Worm (Caenorhabditis elegans) whole organism, L1 larva: ENCODE measurements around the gene R57.2.

Experiments
- C04F5.9 ChIP-seq: sonication (generic microtip); optimal IDR thresholded peaks from 2 replicates; lab custom pipeline; 2016; ENCODE audit warnings: missing genetic modification characterization, missing compliant biosample characterization
- C16A3.4 ChIP-seq: fragments of 150-350 bp; optimal IDR thresholded peaks from 2 replicates; lab custom pipeline; 2014; ENCODE audit warnings: missing biosample characterization, missing genetic modification characterization
- F16B12.6 ChIP-seq: fragments of 150-350 bp; optimal IDR thresholded peaks from 2 replicates; lab custom pipeline; 2014; ENCODE audit warnings: missing biosample characterization, missing genetic modification characterization
- Y116A8C.19 ChIP-seq: sonication (generic microtip); optimal IDR thresholded peaks from 2 replicates; lab custom pipeline; 2016; ENCODE audit warnings: missing compliant biosample characterization, missing genetic modification characterization, borderline replicate concordance
- aha-1 ChIP-seq: fragments of 150-350 bp; optimal IDR thresholded peaks from 2 replicates; lab custom pipeline; 2014; ENCODE audit warnings: missing biosample characterization, missing genetic modification characterization
- alr-1 ChIP-seq: fragments of 200-800 bp; sonication (Bioruptor generic); optimal IDR thresholded peaks from 2 replicates; lab custom pipeline; 2018; ENCODE audit warnings: borderline replicate concordance, mild to moderate bottlenecking, missing genetic modification characterization, missing compliant biosample characterization
- ceh-63 ChIP-seq: fragments of 200-800 bp; sonication (Bioruptor generic); optimal IDR thresholded peaks from 2 replicates; lab custom pipeline; 2018; ENCODE audit warnings: mild to moderate bottlenecking, missing genetic modification characterization, missing compliant biosample characterization
- ceh-88 ChIP-seq: fragments of 200-800 bp; sonication (Bioruptor generic); IDR thresholded peaks from 2 replicates; pipeline ENCODE4 v1.3.6; 2022; ENCODE audit warnings: missing genetic modification characterization, missing compliant biosample characterization
- ces-1 ChIP-seq: fragments of 150-350 bp; optimal IDR thresholded peaks from 2 replicates; lab custom pipeline; 2014; ENCODE audit warnings: missing biosample characterization, missing genetic modification reagents, missing genetic modification characterization
- efl-3 ChIP-seq: fragments of 200-800 bp; sonication (Bioruptor generic); optimal IDR thresholded peaks from 2 replicates; lab custom pipeline; 2018; ENCODE audit warnings: mild to moderate bottlenecking, missing genetic modification characterization, missing compliant biosample characterization
- egl-27 ChIP-seq, 2 experiments: fragments of 150-350 bp in 1 of 2; sonication (generic microtip); optimal IDR thresholded peaks; 3 replicates each; lab custom pipeline; 2017 to 2018; ENCODE audit warnings: missing biosample characterization in 2 of 2, missing genetic modification characterization in 2 of 2, missing genetic modification reagents in 2 of 2
- ets-5 ChIP-seq: fragments of 200-800 bp; sonication (Bioruptor generic); IDR thresholded peaks from 2 replicates; pipeline ENCODE4 v1.3.6; 2022; ENCODE audit warnings: missing genetic modification characterization, missing compliant biosample characterization
- fkh-10 ChIP-seq: sonication (generic microtip); optimal IDR thresholded peaks from 2 replicates; lab custom pipeline; 2017; ENCODE audit warnings: missing biosample characterization, missing genetic modification reagents, missing genetic modification characterization
- fkh-4 ChIP-seq: sonication (generic microtip); optimal IDR thresholded peaks from 2 replicates; lab custom pipeline; 2016; ENCODE audit warnings: missing compliant biosample characterization, missing genetic modification characterization, borderline replicate concordance
- fkh-8 ChIP-seq: sonication (generic microtip); optimal IDR thresholded peaks from 2 replicates; lab custom pipeline; 2016; ENCODE audit warnings: mild to moderate bottlenecking, missing genetic modification characterization, missing compliant biosample characterization
- fos-1 ChIP-seq: fragments of 150-350 bp; optimal IDR thresholded peaks from 2 replicates; lab custom pipeline; 2014; ENCODE audit warnings: missing biosample characterization, missing genetic modification characterization
- hpl-2 ChIP-seq: fragments of 150-350 bp; optimal IDR thresholded peaks from 2 replicates; lab custom pipeline; 2014; ENCODE audit warnings: missing biosample characterization, missing genetic modification reagents, missing genetic modification characterization
- irx-1 ChIP-seq: sonication (generic microtip); optimal IDR thresholded peaks from 2 replicates; lab custom pipeline; 2016; ENCODE audit warnings: missing genetic modification characterization, missing compliant biosample characterization
- isw-1 ChIP-seq: fragments of 200-800 bp; sonication (Bioruptor generic); IDR thresholded peaks from 2 replicates; pipeline ENCODE4 v1.3.6; 2022; ENCODE audit warnings: missing genetic modification characterization, missing compliant biosample characterization
- jun-1 ChIP-seq: fragments of 150-350 bp; optimal IDR thresholded peaks from 2 replicates; lab custom pipeline; 2014; ENCODE audit warnings: missing biosample characterization, missing genetic modification reagents, missing genetic modification characterization
- lin-15B ChIP-seq: fragments of 150-350 bp; sonication (generic microtip); optimal IDR thresholded peaks from 3 replicates; lab custom pipeline; 2014; ENCODE audit warnings: missing biosample characterization, missing genetic modification characterization
- lin-39 ChIP-seq: fragments of 150-350 bp; optimal IDR thresholded peaks from 2 replicates; lab custom pipeline; 2014; ENCODE audit warnings: missing biosample characterization, missing genetic modification reagents, missing genetic modification characterization
- lir-3 ChIP-seq: sonication (generic microtip); optimal IDR thresholded peaks from 2 replicates; lab custom pipeline; 2016; ENCODE audit warnings: mild to moderate bottlenecking, missing genetic modification characterization, moderate library complexity, missing compliant biosample characterization; ENCODE audit not compliant: poor library complexity
- lsy-2 ChIP-seq, 2 experiments: fragments of 150-350 bp; optimal IDR thresholded peaks; 2 replicates each; lab custom pipeline; 2014; ENCODE audit warnings: missing biosample characterization in 2 of 2, missing genetic modification characterization in 2 of 2
- nhr-19 ChIP-seq: fragments of 200-800 bp; sonication (Bioruptor generic); conservative IDR thresholded peaks from 2 replicates; pipeline ENCODE4 v1.3.6; 2022; ENCODE audit warnings: missing genetic modification characterization, missing compliant biosample characterization
- nhr-20 ChIP-seq: sonication (generic microtip); optimal IDR thresholded peaks from 2 replicates; lab custom pipeline; 2016; ENCODE audit warnings: mild to moderate bottlenecking, missing genetic modification characterization, missing compliant biosample characterization
- nhr-237 ChIP-seq: fragments of 150-350 bp; optimal IDR thresholded peaks from 2 replicates; lab custom pipeline; 2014; ENCODE audit warnings: missing biosample characterization, missing genetic modification characterization
- nhr-28 ChIP-seq: fragments of 150-350 bp; optimal IDR thresholded peaks from 2 replicates; lab custom pipeline; 2014; ENCODE audit warnings: missing biosample characterization, missing genetic modification characterization
- nhr-47 ChIP-seq: sonication (generic microtip); optimal IDR thresholded peaks from 2 replicates; lab custom pipeline; 2016; ENCODE audit warnings: mild to moderate bottlenecking, missing genetic modification characterization, moderate library complexity, missing compliant biosample characterization
- nhr-76 ChIP-seq: sonication (generic microtip); optimal IDR thresholded peaks from 2 replicates; lab custom pipeline; 2017; ENCODE audit warnings: missing biosample characterization, missing genetic modification characterization
- nhr-84 ChIP-seq: sonication (generic microtip); optimal IDR thresholded peaks from 2 replicates; lab custom pipeline; 2017; ENCODE audit warnings: missing biosample characterization, missing genetic modification characterization
- nhr-85 ChIP-seq: sonication (generic microtip); peaks from one replicate; lab custom pipeline; 2016; ENCODE audit warnings: missing genetic modification characterization, inconsistent platforms, missing compliant biosample characterization
- nhr-90 ChIP-seq: sonication (generic microtip); optimal IDR thresholded peaks from 2 replicates; lab custom pipeline; 2016; ENCODE audit warnings: mild to moderate bottlenecking, missing genetic modification characterization, missing compliant biosample characterization; ENCODE audit not compliant: poor library complexity
- pag-3 ChIP-seq: sonication (generic microtip); optimal IDR thresholded peaks from 2 replicates; lab custom pipeline; 2017; ENCODE audit warnings: missing genetic modification characterization, mild to moderate bottlenecking, missing compliant biosample characterization, antibody characterized with exemption, borderline replicate concordance; ENCODE audit not compliant: insufficient read depth
- snu-23 ChIP-seq: sonication (generic microtip); optimal IDR thresholded peaks from 2 replicates; lab custom pipeline; 2016; ENCODE audit warnings: missing genetic modification characterization, missing compliant biosample characterization
- sptf-1 ChIP-seq: fragments of 150-350 bp; optimal IDR thresholded peaks from 2 replicates; lab custom pipeline; 2014; ENCODE audit warnings: missing biosample characterization, missing genetic modification characterization
- tbx-2 ChIP-seq: sonication (generic microtip); optimal IDR thresholded peaks from 2 replicates; lab custom pipeline; 2016; ENCODE audit warnings: missing genetic modification characterization, missing compliant biosample characterization
- unc-130 ChIP-seq: fragments of 150-350 bp; optimal IDR thresholded peaks from 2 replicates; lab custom pipeline; 2017; ENCODE audit warnings: missing biosample characterization, missing genetic modification characterization, inconsistent platforms
- unc-86 ChIP-seq: sonication (generic microtip); optimal IDR thresholded peaks from 2 replicates; lab custom pipeline; 2016; ENCODE audit warnings: missing genetic modification characterization, missing compliant biosample characterization
- vab-15 ChIP-seq: sonication (generic microtip); optimal IDR thresholded peaks from 2 replicates; lab custom pipeline; 2017; ENCODE audit warnings: missing genotype, mild to moderate bottlenecking, missing genetic modification characterization, missing compliant biosample characterization
- zag-1 ChIP-seq: fragments of 150-350 bp; optimal IDR thresholded peaks from 2 replicates; lab custom pipeline; 2014; ENCODE audit warnings: missing biosample characterization, missing genetic modification characterization

The R57.2 gene

DNA sequence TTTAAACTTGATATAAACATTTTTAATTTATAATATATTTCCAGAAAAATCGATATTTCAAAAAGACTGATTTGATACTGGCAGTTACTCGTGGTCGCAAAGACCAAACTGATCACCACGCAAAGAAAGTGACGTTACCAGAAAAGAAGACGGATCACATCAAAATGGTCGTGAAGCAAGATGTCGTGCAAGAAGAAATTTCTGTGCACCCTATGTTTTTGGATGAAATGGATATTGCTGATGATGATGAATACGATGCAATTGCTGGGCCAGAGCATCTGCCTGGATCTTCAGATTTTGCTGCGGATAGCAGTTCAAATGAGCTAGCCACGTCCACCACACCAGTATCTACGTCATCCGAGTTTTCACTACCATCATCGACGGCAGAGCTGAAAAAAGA is 31.7 kb downstream of the R57.2 start:
- no peak for TF ChIP-seq fkh-8 (tag; lab: Kevin White, UChicago)
- no peak for TF ChIP-seq fkh-10 (GFP tag; lab: Kevin White, UChicago)
- no peak for TF ChIP-seq fos-1 (tag; lab: Kevin White, UChicago)
- TF ChIP-seq nhr-19 (GFP tag; lab: Robert Waterston, UW), result no peak
- TF ChIP-seq tbx-2, result no peak
- TF ChIP-seq nhr-47 (tag; lab: Kevin White, UChicago), result no peak
- TF ChIP-seq C04F5.9, result no peak
- TF ChIP-seq unc-86, result no peak
- no peak for TF ChIP-seq ceh-63
- TF ChIP-seq fkh-4 (tag; lab: Kevin White, UChicago), result no peak
- TF ChIP-seq ceh-88 (GFP tag; lab: Robert Waterston, UW), result no peak
- TF ChIP-seq isw-1 (GFP tag; lab: Robert Waterston, UW), result no peak
- TF ChIP-seq C16A3.4, result no peak
- no peak for TF ChIP-seq jun-1

DNA sequence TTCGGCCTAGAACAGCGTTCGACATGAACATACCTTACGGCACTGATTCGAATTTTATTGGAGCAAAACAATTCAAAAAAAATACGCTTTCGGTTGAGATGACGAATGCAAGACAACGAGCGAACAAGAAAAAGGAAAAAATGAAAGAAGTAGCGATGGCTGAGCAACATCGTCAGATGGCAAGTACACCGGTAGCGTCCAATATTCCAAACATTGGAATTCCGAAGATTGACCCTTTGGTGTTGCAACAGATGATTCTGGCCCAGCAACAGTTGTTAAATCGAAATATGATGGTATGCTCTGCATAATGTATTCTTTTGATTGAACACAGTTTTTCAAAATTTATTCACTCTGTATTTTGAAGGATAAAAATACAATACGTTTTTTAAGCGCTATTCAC is 35.6 kb downstream of the R57.2 start:
- TF ChIP-seq pag-3 (tag; lab: Kevin White, UChicago) (no peak), alr-1 (tag; lab: Kevin White, UChicago) (no peak), ceh-88 (GFP tag; lab: Robert Waterston, UW) (no peak), nhr-90 (no peak), vab-15 (no peak), fkh-8 (tag; lab: Kevin White, UChicago) (no peak), hpl-2 (GFP tag; lab: Kevin White, UChicago) (no peak), efl-3 (GFP tag; lab: Kevin White, UChicago) (no peak), nhr-20 (no peak), irx-1 (no peak), ceh-63 (no peak), egl-27 (tag; optimal IDR thresholded peaks at IDR 0.05; lab: Kevin White, UChicago) (no peak), Y116A8C.19 (no peak), nhr-28 (tag; lab: Kevin White, UChicago) (no peak), nhr-76 (no peak), fos-1 (tag; lab: Kevin White, UChicago) (no peak)

DNA sequence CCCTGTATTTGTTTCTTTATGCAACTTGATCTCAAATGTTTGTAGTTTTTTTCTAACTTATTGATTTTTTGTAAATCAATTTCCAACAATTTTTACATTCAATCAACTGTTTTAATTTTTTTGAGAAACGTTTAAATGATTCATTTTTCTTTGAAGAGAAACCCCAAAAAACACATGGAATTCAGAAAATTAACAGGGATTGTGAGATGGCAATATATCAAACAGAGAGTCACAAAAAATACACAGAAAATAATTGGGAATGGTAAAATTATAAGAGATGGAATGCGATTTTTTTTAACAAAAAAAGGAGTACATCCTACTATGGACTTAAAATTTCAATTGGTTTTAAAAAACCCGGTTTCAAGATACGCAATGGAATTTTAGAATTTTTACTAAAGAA is 37.4 kb downstream of the R57.2 start:
- no peak for TF ChIP-seq nhr-90
- TF ChIP-seq sptf-1, result no peak
- TF ChIP-seq ces-1 (GFP tag; lab: Kevin White, UChicago), result no peak
- TF ChIP-seq F16B12.6 (tag; lab: Kevin White, UChicago), result no peak
- TF ChIP-seq nhr-85 (tag; lab: Kevin White, UChicago), result no peak
- no peak for TF ChIP-seq ceh-63
- TF ChIP-seq snu-23 (GFP tag; lab: Kevin White, UChicago), result no peak
- no peak for TF ChIP-seq aha-1
- no peak for TF ChIP-seq nhr-84 (tag; lab: Kevin White, UChicago)
- TF ChIP-seq lin-15B (tag; lab: Kevin White, UChicago), result no peak
- TF ChIP-seq unc-130 (tag; lab: Kevin White, UChicago), result no peak
- TF ChIP-seq lsy-2 (tag; optimal IDR thresholded peaks at IDR 0.05; lab: Kevin White, UChicago), result no peak
- TF ChIP-seq zag-1, result no peak
- no peak for TF ChIP-seq ets-5
- no peak for TF ChIP-seq nhr-237 (tag; lab: Kevin White, UChicago)
- no peak for TF ChIP-seq nhr-19 (GFP tag; lab: Robert Waterston, UW)
- no peak for TF ChIP-seq Y116A8C.19
- TF ChIP-seq lir-3 (tag; lab: Kevin White, UChicago), result no peak
- TF ChIP-seq irx-1, result no peak
- TF ChIP-seq lin-39, result no peak
